Fruit fly (Drosophila melanogaster) whole organism, embryonic: Measurements from ENCODE around the gene BuGZ.
A peak's percentile ranks its signal among the peaks of the same experiment; 100 is the strongest.

ENCODE experiments used
- Antp ChIP-seq: fragments of 200-800 bp; sonication (Bioruptor generic); optimal IDR thresholded peaks from 3 replicates; lab custom pipeline; 2016; ENCODE audit warnings: missing biosample characterization, missing genetic modification characterization
- B-H2 ChIP-seq: fragments of 200-800 bp; sonication (Bioruptor generic); optimal IDR thresholded peaks from 2 replicates; lab custom pipeline; 2018; ENCODE audit warnings: missing biosample characterization, mild to moderate bottlenecking, missing genetic modification characterization
- CG10267 ChIP-seq: fragments of 200-800 bp; sonication (Bioruptor generic); optimal IDR thresholded peaks from 2 replicates; lab custom pipeline; 2018; ENCODE audit warnings: missing biosample characterization, mild to moderate bottlenecking, missing genetic modification characterization, moderate library complexity
- CG10979 ChIP-seq: fragments of 200-800 bp; sonication (Bioruptor generic); optimal IDR thresholded peaks from 2 replicates; lab custom pipeline; 2018; ENCODE audit warnings: missing biosample characterization, mild to moderate bottlenecking, missing genetic modification characterization, moderate library complexity
- CG11085 ChIP-seq: fragments of 200-800 bp; sonication (Bioruptor generic); IDR thresholded peaks from 2 replicates; pipeline ENCODE4 v1.3.6; 2022; ENCODE audit warnings: missing biosample characterization, missing genetic modification characterization
- CG11560 ChIP-seq: fragments of 200-800 bp; sonication (Bioruptor generic); IDR thresholded peaks from 3 replicates; pipeline ENCODE4 v1.3.6; 2022; ENCODE audit warnings: missing biosample characterization, missing genetic modification characterization
- CG12299 ChIP-seq: fragments of 200-800 bp; sonication (Bioruptor generic); optimal IDR thresholded peaks from 2 replicates; lab custom pipeline; 2018; ENCODE audit warnings: missing biosample characterization, mild to moderate bottlenecking, missing genetic modification characterization
- CG18619 ChIP-seq: fragments of 200-800 bp; sonication (Bioruptor generic); optimal IDR thresholded peaks from 3 replicates; lab custom pipeline; 2017; ENCODE audit warnings: missing biosample characterization, mild to moderate bottlenecking, missing genetic modification characterization
- CG32532 ChIP-seq: fragments of 200-800 bp; sonication (Bioruptor generic); IDR thresholded peaks from 2 replicates; pipeline ENCODE4 v1.3.6; 2022; ENCODE audit warnings: missing biosample characterization, missing genetic modification characterization
- CG33213 ChIP-seq: fragments of 200-800 bp; sonication (Bioruptor generic); optimal IDR thresholded peaks from 3 replicates; lab custom pipeline; 2016; ENCODE audit warnings: missing biosample characterization, missing genetic modification characterization
- CG3995 ChIP-seq: fragments of 200-800 bp; sonication (Bioruptor generic); optimal IDR thresholded peaks from 3 replicates; lab custom pipeline; 2016; ENCODE audit warnings: missing biosample characterization, missing genetic modification characterization
- CG4730 ChIP-seq: fragments of 200-800 bp; sonication (Bioruptor generic); IDR thresholded peaks from 2 replicates; pipeline ENCODE4 v1.3.6; 2022; ENCODE audit warnings: missing biosample characterization, missing genetic modification characterization
- CG6254 ChIP-seq: fragments of 200-800 bp; sonication (Bioruptor generic); optimal IDR thresholded peaks from 3 replicates; lab custom pipeline; 2017; ENCODE audit warnings: mild to moderate bottlenecking, missing biosample characterization, missing genetic modification reagents, missing genetic modification characterization
- CG6689 ChIP-seq: fragments of 200-800 bp; sonication (Bioruptor generic); IDR thresholded peaks from 2 replicates; pipeline ENCODE4 v1.3.6; 2022; ENCODE audit warnings: missing biosample characterization, missing genetic modification characterization
- CG9727 ChIP-seq: fragments of 200-800 bp; sonication (Bioruptor generic); optimal IDR thresholded peaks from 3 replicates; lab custom pipeline; 2017; ENCODE audit warnings: missing biosample characterization, mild to moderate bottlenecking, missing genetic modification characterization
- Doc2 ChIP-seq: fragments of 200-800 bp; sonication (Bioruptor generic); IDR thresholded peaks from 2 replicates; pipeline ENCODE4 v1.3.6; 2022; ENCODE audit warnings: missing biosample characterization, missing genetic modification characterization
- Gsc ChIP-seq: fragments of 200-800 bp; sonication (Bioruptor generic); IDR thresholded peaks from 2 replicates; pipeline ENCODE4 v1.3.6; 2022; ENCODE audit warnings: missing biosample characterization, missing genetic modification characterization
- Hr78 ChIP-seq, 2 experiments: fragments of 200-800 bp in 1 of 2; fragments of >200 bp in 1 of 2; sonication (Bioruptor generic) in 1 of 2; optimal IDR thresholded peaks; 2 replicates each; lab custom pipeline; 2017 to 2019; ENCODE audit warnings: missing biosample characterization in 2 of 2, missing genetic modification characterization in 2 of 2, mild to moderate bottlenecking in 1 of 2, moderate library complexity in 1 of 2
- Lhr ChIP-seq: fragments of 200-800 bp; sonication (Bioruptor generic); optimal IDR thresholded peaks from 3 replicates; lab custom pipeline; 2017; ENCODE audit warnings: mild to moderate bottlenecking, missing biosample characterization, missing genetic modification reagents, missing genetic modification characterization
- MBD-R2 ChIP-seq: fragments of 200-800 bp; sonication (Bioruptor generic); IDR thresholded peaks from 2 replicates; pipeline ENCODE4 v1.3.6; 2022; ENCODE audit warnings: missing biosample characterization, missing genetic modification characterization
- MTF-1 ChIP-seq: fragments of 200-800 bp; sonication (Bioruptor generic); optimal IDR thresholded peaks from 2 replicates; lab custom pipeline; 2018; ENCODE audit warnings: missing biosample characterization, mild to moderate bottlenecking, missing genetic modification characterization, borderline replicate concordance
- Max ChIP-seq: fragments of 200-800 bp; sonication (Bioruptor generic); optimal IDR thresholded peaks from 2 replicates; lab custom pipeline; 2016; ENCODE audit warnings: missing biosample characterization, mild to moderate bottlenecking, missing genetic modification characterization
- Oli ChIP-seq: fragments of 200-800 bp; sonication (Bioruptor generic); optimal IDR thresholded peaks from 2 replicates; lab custom pipeline; 2018; ENCODE audit warnings: missing biosample characterization, mild to moderate bottlenecking, missing genetic modification characterization, moderate library complexity
- Optix ChIP-seq: fragments of 200-800 bp; sonication (Bioruptor generic); IDR thresholded peaks from 3 replicates; pipeline ENCODE4 v1.3.6; 2022; ENCODE audit warnings: missing biosample characterization, missing genetic modification characterization
- Sry-δ ChIP-seq: fragments of 200-800 bp; sonication (Bioruptor generic); optimal IDR thresholded peaks from 2 replicates; lab custom pipeline; 2016; ENCODE audit warnings: missing biosample characterization, missing genetic modification characterization
- dm ChIP-seq: fragments of 200-800 bp; sonication (Bioruptor generic); optimal IDR thresholded peaks from 3 replicates; lab custom pipeline; 2016; ENCODE audit warnings: missing biosample characterization, missing genetic modification characterization
- dpn ChIP-seq, 2 experiments: fragments of 200-800 bp; sonication (Bioruptor generic); optimal IDR thresholded peaks; 3 replicates each; lab custom pipeline; 2016; ENCODE audit warnings: missing biosample characterization in 2 of 2, missing genetic modification characterization in 2 of 2
- fd102C ChIP-seq: fragments of 200-800 bp; sonication (Bioruptor generic); optimal IDR thresholded peaks from 2 replicates; lab custom pipeline; 2018; ENCODE audit warnings: missing biosample characterization, mild to moderate bottlenecking, missing genetic modification characterization, moderate library complexity
- gem ChIP-seq: fragments of 200-800 bp; sonication (Bioruptor generic); optimal IDR thresholded peaks from 2 replicates; lab custom pipeline; 2019; ENCODE audit warnings: missing biosample characterization, mild to moderate bottlenecking, missing genetic modification characterization, moderate library complexity
- gfzf ChIP-seq: fragments of 200-800 bp; sonication (Bioruptor generic); optimal IDR thresholded peaks from 2 replicates; lab custom pipeline; 2016; ENCODE audit warnings: missing biosample characterization, mild to moderate bottlenecking, missing genetic modification characterization, moderate library complexity
- insv ChIP-seq, 2 experiments: fragments of 200-800 bp; sonication (Bioruptor generic); optimal IDR thresholded peaks; 3 replicates each; lab custom pipeline; 2016 to 2018; ENCODE audit warnings: missing biosample characterization in 2 of 2, missing genetic modification characterization in 2 of 2
- kah ChIP-seq: fragments of 200-800 bp; sonication (Bioruptor generic); optimal IDR thresholded peaks from 2 replicates; lab custom pipeline; 2018; ENCODE audit warnings: missing biosample characterization, mild to moderate bottlenecking, missing genetic modification characterization
- knrl ChIP-seq: fragments of 200-800 bp; sonication (Bioruptor generic); IDR thresholded peaks from 3 replicates; pipeline ENCODE4 v1.3.6; 2022; ENCODE audit warnings: missing biosample characterization, missing genetic modification characterization; ENCODE audit not compliant: partially characterized antibody
- mam ChIP-seq: fragments of 200-800 bp; sonication (Bioruptor generic); optimal IDR thresholded peaks from 3 replicates; lab custom pipeline; 2016; ENCODE audit warnings: missing biosample characterization, missing genetic modification characterization
- onecut ChIP-seq: fragments of 200-800 bp; sonication (Bioruptor generic); IDR thresholded peaks from 2 replicates; pipeline ENCODE4 v1.3.6; 2022; ENCODE audit warnings: missing biosample characterization, missing genetic modification characterization
- repo ChIP-seq: fragments of 200-800 bp; sonication (Bioruptor generic); optimal IDR thresholded peaks from 2 replicates; lab custom pipeline; 2016; ENCODE audit warnings: missing biosample characterization, missing genetic modification characterization
- ro ChIP-seq: fragments of 200-800 bp; sonication (Bioruptor generic); IDR thresholded peaks from 2 replicates; pipeline ENCODE4 v1.3.6; 2022; ENCODE audit warnings: missing biosample characterization, missing genetic modification characterization
- row ChIP-seq: fragments of 200-800 bp; sonication (Bioruptor generic); IDR thresholded peaks from 3 replicates; pipeline ENCODE4 v1.3.6; 2022; ENCODE audit warnings: missing biosample characterization, missing genetic modification characterization
- sr ChIP-seq: fragments of 200-800 bp; sonication (Bioruptor generic); IDR thresholded peaks from 3 replicates; pipeline ENCODE4 v1.3.6; 2022; ENCODE audit warnings: missing biosample characterization, missing genetic modification characterization
- stwl ChIP-seq: fragments of 200-800 bp; sonication (Bioruptor generic); optimal IDR thresholded peaks from 3 replicates; lab custom pipeline; 2018; ENCODE audit warnings: missing biosample characterization, mild to moderate bottlenecking, missing genetic modification characterization, moderate library complexity
- tap ChIP-seq: fragments of 200-800 bp; optimal IDR thresholded peaks from 3 replicates; lab custom pipeline; 2019; ENCODE audit warnings: missing biosample characterization, mild to moderate bottlenecking, missing genetic modification characterization, moderate library complexity
- tin ChIP-seq: fragments of 200-800 bp; sonication (Bioruptor generic); optimal IDR thresholded peaks from 3 replicates; lab custom pipeline; 2016; ENCODE audit warnings: missing biosample characterization, missing genetic modification characterization
- tll ChIP-seq, 2 experiments: fragments of 200-800 bp in 1 of 2; fragments of >200 bp in 1 of 2; sonication (Bioruptor generic) in 1 of 2; optimal IDR thresholded peaks; 2 replicates each; lab custom pipeline; 2017 to 2019; ENCODE audit warnings: missing biosample characterization in 2 of 2, missing genetic modification characterization in 2 of 2, mild to moderate bottlenecking in 1 of 2, moderate library complexity in 1 of 2
- tna ChIP-seq: fragments of 200-800 bp; sonication (Bioruptor generic); IDR thresholded peaks from 2 replicates; pipeline ENCODE4 v1.3.6; 2022; ENCODE audit warnings: missing biosample characterization, missing genetic modification characterization; ENCODE audit not compliant: partially characterized antibody
- trh ChIP-seq: fragments of 200-800 bp; sonication (Bioruptor generic); optimal IDR thresholded peaks from 2 replicates; lab custom pipeline; 2016; ENCODE audit warnings: missing biosample characterization, missing genetic modification characterization
- unc-4 ChIP-seq: fragments of 200-800 bp; sonication (Bioruptor generic); IDR thresholded peaks from 2 replicates; pipeline ENCODE4 v1.3.6; 2022; ENCODE audit warnings: missing biosample characterization, missing genetic modification characterization; ENCODE audit not compliant: partially characterized antibody
- usp ChIP-seq: fragments of >200 bp; optimal IDR thresholded peaks from 2 replicates; lab custom pipeline; 2017; ENCODE audit warnings: missing biosample characterization, missing genetic modification characterization
- vvl ChIP-seq: fragments of 200-800 bp; sonication (Bioruptor generic); IDR thresholded peaks from 2 replicates; pipeline ENCODE4 v1.3.6; 2022; ENCODE audit warnings: missing biosample characterization, missing genetic modification characterization
- z ChIP-seq: fragments of 200-800 bp; sonication (Bioruptor generic); IDR thresholded peaks from 3 replicates; pipeline ENCODE4 v1.3.6; 2022; ENCODE audit warnings: missing biosample characterization, missing genetic modification characterization

Gene BuGZ

dm6 chr2L:16743055-16743805, at the start of gene BuGZ, which contains the start of gene LSm7 (continued):
- TF ChIP-seq Hr78 (GFP tag; optimal IDR thresholded peaks at IDR 0.05; lab: Kevin White, UChicago) (no peak), kah (GFP tag; lab: Kevin White, UChicago) (no peak), Oli (tag; lab: Kevin White, UChicago) (no peak), tna (GFP tag; lab: Robert Waterston, UW) (no peak), CG33213 (GFP tag; lab: Kevin White, UChicago) (peak; percentile 58), onecut (peak; percentile 70; the same call in 1 of the 2 replicates), mam (GFP tag; lab: Kevin White, UChicago) (no peak), MTF-1 (no peak), row (peak; percentile 49; the same call in 1 of the 3 replicates), tin (peak; percentile 55), Optix (no peak), gem (tag; lab: Kevin White, UChicago) (no peak), Lhr (peak; percentile 75), ro (GFP tag; lab: Robert Waterston, UW) (no peak), B-H2 (GFP tag; lab: Kevin White, UChicago) (no peak), CG10267 (tag; lab: Kevin White, UChicago) (peak; percentile 64), CG3995 (GFP tag; lab: Kevin White, UChicago) (peak; percentile 92), dm (peak; percentile 14), CG18619 (GFP tag; lab: Kevin White, UChicago) (peak; percentile 24), CG11560 (tag; lab: Robert Waterston, UW) (peak; percentile 80; the same call in 2 of the 3 replicates), knrl (GFP tag; lab: Robert Waterston, UW) (peak; percentile 66), sr (GFP tag; lab: Robert Waterston, UW) (no peak), CG12299 (tag; lab: Kevin White, UChicago) (peak; percentile 3), tll (GFP tag; optimal IDR thresholded peaks at IDR 0.05; lab: Kevin White, UChicago) (no peak), gfzf (GFP tag; lab: Kevin White, UChicago) (peak; percentile 83), Antp (GFP tag; lab: Kevin White, UChicago) (peak; percentile 27), stwl (tag; lab: Kevin White, UChicago) (peak; percentile 86), CG9727 (GFP tag; lab: Kevin White, UChicago) (peak; percentile 69), Gsc (GFP tag; lab: Robert Waterston, UW) (no peak), CG6689 (no peak), unc-4 (GFP tag; lab: Robert Waterston, UW) (peak; percentile 70), Max (peak; percentile 48), Sry-δ (GFP tag; lab: Kevin White, UChicago) (peak; percentile 63), vvl (GFP tag; lab: Robert Waterston, UW) (peak; percentile 44; the same call in 1 of the 2 replicates), insv (GFP tag; optimal IDR thresholded peaks at IDR 0.05; lab: Kevin White, UChicago) (peak in 1 of 2 experiments; percentile 42), Doc2 (no peak), dpn (GFP tag; optimal IDR thresholded peaks at IDR 0.05; lab: Kevin White, UChicago) (peak; percentile 35 to 48), usp (no peak), MBD-R2 (GFP tag; lab: Robert Waterston, UW) (peak; percentile 74), repo (GFP tag; lab: Kevin White, UChicago) (no peak), fd102C (GFP tag; lab: Kevin White, UChicago) (peak; percentile 35), CG10979 (peak; percentile 55), tap (tag; lab: Kevin White, UChicago) (no peak), CG6254 (peak; percentile 19), CG11085 (GFP tag; lab: Robert Waterston, UW) (no peak), z (GFP tag; lab: Robert Waterston, UW) (no peak), trh (GFP tag; lab: Kevin White, UChicago) (no peak), CG4730 (GFP tag; lab: Robert Waterston, UW) (no peak), CG32532 (GFP tag; lab: Robert Waterston, UW) (peak; percentile 34; the same call in 1 of the 2 replicates)
